Worm (Caenorhabditis elegans) whole organism, L3 larva: ENCODE measurements around the gene F13A2.5.

ENCODE experiments used
- R02D3.7 ChIP-seq: fragments of 150-350 bp; optimal IDR thresholded peaks from 2 replicates; lab custom pipeline; 2014; ENCODE audit warnings: missing biosample characterization, missing genetic modification characterization
- ZK546.5 ChIP-seq: sonication (generic microtip); optimal IDR thresholded peaks from 2 replicates; lab custom pipeline; 2017; ENCODE audit warnings: missing biosample characterization, missing genetic modification characterization
- aly-2 ChIP-seq: fragments of 150-350 bp; optimal IDR thresholded peaks from 2 replicates; lab custom pipeline; 2014; ENCODE audit warnings: missing biosample characterization, missing genetic modification characterization
- ama-1 ChIP-seq: fragments of 150-350 bp; optimal IDR thresholded peaks from 2 replicates; lab custom pipeline; 2018
- ceh-28 ChIP-seq: fragments of 150-350 bp; optimal IDR thresholded peaks from 2 replicates; lab custom pipeline; 2014; ENCODE audit warnings: missing biosample characterization, missing genetic modification reagents, missing genetic modification characterization
- ceh-9 ChIP-seq: sonication (generic microtip); optimal IDR thresholded peaks from 2 replicates; lab custom pipeline; 2018; ENCODE audit warnings: missing biosample characterization, missing genetic modification characterization
- daf-12 ChIP-seq: fragments of 150-350 bp; optimal IDR thresholded peaks from 2 replicates; lab custom pipeline; 2014; ENCODE audit warnings: missing biosample characterization, missing genetic modification reagents, missing genetic modification characterization
- egl-27 ChIP-seq: sonication (generic microtip); optimal IDR thresholded peaks from 4 replicates; lab custom pipeline; 2017; ENCODE audit warnings: missing biosample characterization, missing genetic modification reagents, missing genetic modification characterization
- egl-5 ChIP-seq: fragments of 150-350 bp; optimal IDR thresholded peaks from 2 replicates; lab custom pipeline; 2017; ENCODE audit warnings: missing biosample characterization, missing genetic modification reagents, missing genetic modification characterization, inconsistent platforms
- elt-1 ChIP-seq: fragments of 150-350 bp; optimal IDR thresholded peaks from 2 replicates; lab custom pipeline; 2014; ENCODE audit warnings: missing biosample characterization, missing genetic modification characterization
- elt-3 ChIP-seq, 3 experiments: fragments of 150-350 bp in 1 of 3; sonication (generic microtip) in 2 of 3; optimal IDR thresholded peaks; 2 replicates in 2 of 3; 4 replicates in 1 of 3; lab custom pipeline; 2014 to 2017; ENCODE audit warnings: missing biosample characterization in 3 of 3, missing genetic modification characterization in 3 of 3
- eor-1 ChIP-seq, 2 experiments: fragments of 150-350 bp; optimal IDR thresholded peaks; 2 replicates each; lab custom pipeline; 2014 to 2018; ENCODE audit warnings: missing biosample characterization in 2 of 2, missing genetic modification characterization in 2 of 2
- fkh-10 ChIP-seq: sonication (generic microtip); optimal IDR thresholded peaks from 2 replicates; lab custom pipeline; 2017; ENCODE audit warnings: missing biosample characterization, missing genetic modification reagents, missing genetic modification characterization
- fos-1 ChIP-seq: fragments of 150-350 bp; optimal IDR thresholded peaks from 2 replicates; lab custom pipeline; 2014; ENCODE audit warnings: missing biosample characterization, missing genetic modification characterization
- lin-39 ChIP-seq: fragments of 150-350 bp; optimal IDR thresholded peaks from 2 replicates; lab custom pipeline; 2018; ENCODE audit warnings: missing biosample characterization, missing genetic modification reagents, missing genetic modification characterization
- mdl-1 ChIP-seq: fragments of 150-350 bp; optimal IDR thresholded peaks from 2 replicates; lab custom pipeline; 2014; ENCODE audit warnings: missing biosample characterization, missing genetic modification characterization
- mml-1 ChIP-seq: fragments of 150-350 bp; sonication (generic microtip); optimal IDR thresholded peaks from 3 replicates; lab custom pipeline; 2014; ENCODE audit warnings: missing biosample characterization, missing genetic modification characterization
- nfya-1 ChIP-seq: sonication (generic microtip); optimal IDR thresholded peaks from 2 replicates; lab custom pipeline; 2017; ENCODE audit warnings: missing genetic modification characterization, mild to moderate bottlenecking, missing compliant biosample characterization, antibody characterized with exemption, moderate library complexity; ENCODE audit not compliant: insufficient read depth
- nhr-11 ChIP-seq: fragments of 150-350 bp; optimal IDR thresholded peaks from 2 replicates; lab custom pipeline; 2014; ENCODE audit warnings: missing biosample characterization, missing genetic modification characterization
- nhr-12 ChIP-seq: fragments of 150-350 bp; optimal IDR thresholded peaks from 2 replicates; lab custom pipeline; 2014; ENCODE audit warnings: missing biosample characterization, missing genetic modification characterization
- nhr-23 ChIP-seq: fragments of 150-350 bp; optimal IDR thresholded peaks from 2 replicates; lab custom pipeline; 2014; ENCODE audit warnings: missing biosample characterization, missing genetic modification reagents, missing genetic modification characterization
- nhr-237 ChIP-seq: fragments of 150-350 bp; optimal IDR thresholded peaks from 2 replicates; lab custom pipeline; 2014; ENCODE audit warnings: missing biosample characterization, missing genetic modification characterization
- nhr-25 ChIP-seq: sonication (generic microtip); optimal IDR thresholded peaks from 2 replicates; lab custom pipeline; 2017; ENCODE audit warnings: missing biosample characterization, missing genetic modification characterization
- nhr-28 ChIP-seq: fragments of 150-350 bp; optimal IDR thresholded peaks from 2 replicates; lab custom pipeline; 2014; ENCODE audit warnings: missing biosample characterization, missing genetic modification characterization
- nhr-76 ChIP-seq: fragments of 150-350 bp; sonication (generic microtip); optimal IDR thresholded peaks from 5 replicates; lab custom pipeline; 2014; ENCODE audit warnings: missing biosample characterization, missing genetic modification characterization
- pha-4 ChIP-seq: fragments of 150-350 bp; optimal IDR thresholded peaks from 2 replicates; lab custom pipeline; 2014; ENCODE audit warnings: missing biosample characterization, missing genetic modification reagents, missing genetic modification characterization
- pqm-1 ChIP-seq: fragments of 150-350 bp; optimal IDR thresholded peaks from 2 replicates; lab custom pipeline; 2017; ENCODE audit warnings: missing biosample characterization, missing genetic modification characterization, inconsistent platforms
- snpc-4 ChIP-seq: fragments of 150-350 bp; optimal IDR thresholded peaks from 2 replicates; lab custom pipeline; 2014; ENCODE audit warnings: missing biosample characterization, missing genetic modification characterization
- tbx-2 ChIP-seq: sonication (generic microtip); optimal IDR thresholded peaks from 2 replicates; lab custom pipeline; 2016; ENCODE audit warnings: mild to moderate bottlenecking, missing genetic modification characterization, missing compliant biosample characterization
- unc-62 ChIP-seq: fragments of 150-350 bp; sonication (generic microtip); optimal IDR thresholded peaks from 4 replicates; lab custom pipeline; 2014; ENCODE audit warnings: missing biosample characterization, missing genetic modification reagents, missing genetic modification characterization
- zag-1 ChIP-seq: fragments of 150-350 bp; optimal IDR thresholded peaks from 2 replicates; lab custom pipeline; 2014; ENCODE audit warnings: missing biosample characterization, missing genetic modification characterization
- ztf-11 ChIP-seq: fragments of 150-350 bp; optimal IDR thresholded peaks from 2 replicates; lab custom pipeline; 2014; ENCODE audit warnings: missing biosample characterization, missing genetic modification characterization
- ztf-4 ChIP-seq: fragments of 150-350 bp; optimal IDR thresholded peaks from 2 replicates; lab custom pipeline; 2014; ENCODE audit warnings: missing biosample characterization, missing genetic modification characterization

The F13A2.5 gene

DNA sequence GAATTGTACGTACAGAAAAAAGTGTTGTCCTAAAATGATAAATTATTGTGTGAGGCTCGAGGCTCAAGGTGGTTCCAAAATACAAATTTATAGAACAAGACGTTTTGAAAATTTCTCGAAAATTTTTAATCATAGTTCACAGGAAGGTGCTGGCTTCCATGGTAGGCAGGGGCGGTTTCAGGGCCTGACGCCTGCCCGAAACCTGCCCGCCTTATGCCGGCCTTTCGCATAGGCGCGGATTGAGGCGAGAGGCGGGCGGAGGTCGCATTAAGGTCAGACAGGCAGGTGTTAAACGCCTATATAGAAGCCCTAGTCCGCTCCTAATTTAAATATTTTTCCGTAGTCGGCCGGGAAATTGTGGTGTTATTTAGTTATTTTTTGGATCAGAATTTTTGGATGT lies 21.3 kb upstream of the F13A2.5 start:
- no peak for TF ChIP-seq ZK546.5 (tag; lab: Kevin White, UChicago)
- no peak for TF ChIP-seq nhr-237 (tag; lab: Kevin White, UChicago)
- no peak for TF ChIP-seq tbx-2 (tag; lab: Kevin White, UChicago)
- no peak for TF ChIP-seq nhr-12 (tag; lab: Kevin White, UChicago)
- TF ChIP-seq mdl-1 = no peak
- no peak for TF ChIP-seq nhr-76 (tag; lab: Kevin White, UChicago)
- no peak for TF ChIP-seq elt-3 (tag; optimal IDR thresholded peaks at IDR 0.05; lab: Kevin White, UChicago)
- no peak for TF ChIP-seq ceh-9 (tag; lab: Kevin White, UChicago)
- no peak for TF ChIP-seq elt-1 (tag; lab: Kevin White, UChicago)
- no peak for TF ChIP-seq ceh-28 (tag; lab: Kevin White, UChicago)
- no peak for TF ChIP-seq zag-1 (tag; lab: Kevin White, UChicago)
- no peak for TF ChIP-seq nhr-11 (tag; lab: Kevin White, UChicago)
- no peak for TF ChIP-seq nfya-1
- no peak for TF ChIP-seq snpc-4 (tag; lab: Kevin White, UChicago)
- no peak for TF ChIP-seq nhr-25 (tag; lab: Kevin White, UChicago)
- no peak for TF ChIP-seq ztf-4
- TF ChIP-seq pqm-1 (tag; lab: Kevin White, UChicago) = no peak

DNA sequence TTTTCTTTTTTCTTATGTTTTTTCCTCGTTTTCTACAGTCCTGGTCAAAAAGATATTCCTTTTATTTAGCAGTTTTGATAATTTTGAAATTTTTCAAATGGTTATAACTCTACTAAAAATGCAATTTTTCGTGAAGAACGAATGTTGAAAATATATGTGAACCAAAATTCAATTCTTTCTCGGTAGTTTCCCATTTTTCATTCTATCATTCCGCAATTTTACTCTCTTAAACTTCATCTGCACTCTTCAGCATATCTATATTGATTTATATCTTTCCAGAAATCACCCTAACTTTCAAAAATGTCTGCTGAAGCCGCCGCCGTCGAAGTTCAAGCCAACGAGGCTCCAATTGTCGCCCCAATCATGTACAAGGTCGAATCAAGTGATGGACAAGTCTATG lies 20.4 kb upstream of the F13A2.5 start, which contains the start of gene skr-7:
Gene skr-7 (plus strand): TSS at position 301 of the 400 bp plus-strand sequence.
- TF ChIP-seq pha-4 = no peak
- TF ChIP-seq aly-2 = no peak
- no peak for TF ChIP-seq egl-5 (tag; lab: Kevin White, UChicago)
- TF ChIP-seq ztf-11 (tag; lab: Kevin White, UChicago) = no peak
- no peak for TF ChIP-seq nhr-25 (tag; lab: Kevin White, UChicago)
- no peak for TF ChIP-seq unc-62 (GFP tag; lab: Kevin White, UChicago)
- no peak for TF ChIP-seq nfya-1
- TF ChIP-seq daf-12 (tag; lab: Kevin White, UChicago) = no peak
- TF ChIP-seq zag-1 (tag; lab: Kevin White, UChicago) = no peak

ce11 chrV:4421475-4421874 lies 19.7 kb upstream of the F13A2.5 start, which contains the start of gene skr-14:
skr-14 (minus strand) TSS chrV:4421575.
- TF ChIP-seq mml-1 (no peak), eor-1 (tag; optimal IDR thresholded peaks at IDR 0.05; lab: Kevin White, UChicago) (no peak), ama-1 (lab: Kevin White, UChicago) (no peak)

DNA sequence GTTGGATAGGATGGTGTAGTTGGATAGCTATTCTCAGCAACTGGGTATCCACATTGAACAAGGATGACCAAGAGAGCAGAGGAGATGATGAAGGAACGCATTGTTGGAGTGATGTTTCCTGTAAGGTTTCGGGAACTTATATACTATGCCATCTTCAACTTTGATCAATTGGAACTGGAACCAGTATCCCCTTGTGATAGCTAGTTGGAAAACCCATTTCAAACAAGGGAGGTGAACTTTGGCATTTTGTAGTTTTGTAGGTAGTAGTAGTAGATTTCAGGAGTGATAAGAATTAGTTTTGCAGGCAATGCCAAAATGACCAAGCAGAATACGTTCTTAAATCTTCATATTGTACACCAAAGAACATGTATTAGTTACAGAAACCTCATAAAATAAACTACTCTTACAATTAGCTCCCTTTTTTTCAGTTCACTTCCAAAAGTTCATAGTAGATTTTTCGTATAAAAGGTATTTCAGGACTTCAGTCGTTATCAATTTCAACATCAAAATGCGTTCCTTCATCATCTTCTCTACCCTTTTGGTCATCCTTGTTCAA lies 18.1 kb upstream of the F13A2.5 start, which contains the start of the genes Y47D7A.7 and Y47D7A.2:
Gene Y47D7A.7 (minus strand): TSS at position 101 of the 556 bp plus-strand sequence.
Gene Y47D7A.2 (plus strand): TSS at position 506 of the 556 bp plus-strand sequence.
- TF ChIP-seq R02D3.7 (no peak), daf-12 (tag; lab: Kevin White, UChicago) (no peak), ama-1 (lab: Kevin White, UChicago) (no peak), nhr-23 (no peak), egl-27 (no peak), nhr-12 (tag; lab: Kevin White, UChicago) (no peak)

ce11 chrV:4418116-4418515 lies 16.4 kb upstream of the F13A2.5 start, which contains the start of gene Y47D7A.6:
Y47D7A.6 (minus strand) TSS chrV:4418216.
- TF ChIP-seq pha-4 = no peak
- no peak for TF ChIP-seq nfya-1
- no peak for TF ChIP-seq aly-2
- TF ChIP-seq fkh-10 (GFP tag; lab: Kevin White, UChicago) = no peak
- no peak for TF ChIP-seq egl-27
- TF ChIP-seq eor-1 (tag; optimal IDR thresholded peaks at IDR 0.05; lab: Kevin White, UChicago) = no peak
- TF ChIP-seq ztf-4 = no peak
- TF ChIP-seq fos-1 = no peak
- TF ChIP-seq mdl-1 = no peak
- TF ChIP-seq nhr-25 (tag; lab: Kevin White, UChicago) = no peak
- TF ChIP-seq ama-1 (lab: Kevin White, UChicago) = no peak
- no peak for TF ChIP-seq daf-12 (tag; lab: Kevin White, UChicago)
- TF ChIP-seq nhr-28 (tag; lab: Kevin White, UChicago) = no peak
- TF ChIP-seq unc-62 (GFP tag; lab: Kevin White, UChicago) = no peak
- TF ChIP-seq nhr-237 (tag; lab: Kevin White, UChicago) = no peak
- TF ChIP-seq lin-39 (tag; lab: Kevin White, UChicago) = no peak
- TF ChIP-seq, all 47 proteins: peak for 0
